Worm (Caenorhabditis elegans) whole organism, L4 larva: ENCODE results near the gene lact-7.

ENCODE experiments used
- D1046.2 ChIP-seq: fragments of 200-800 bp; sonication (Bioruptor generic); IDR thresholded peaks from 2 replicates; pipeline ENCODE4 v1.3.6; 2022; ENCODE audit warnings: missing genetic modification characterization, missing compliant biosample characterization
- F26F4.8 ChIP-seq: fragments of 200-800 bp; sonication (Bioruptor generic); conservative IDR thresholded peaks from 2 replicates; pipeline ENCODE4 v1.3.6; 2022; ENCODE audit warnings: missing genetic modification characterization, missing compliant biosample characterization
- R02D3.7 ChIP-seq: fragments of 150-350 bp; sonication (generic microtip); optimal IDR thresholded peaks from 3 replicates; lab custom pipeline; 2014; ENCODE audit warnings: missing biosample characterization, missing genetic modification characterization
- T20F7.1 ChIP-seq: fragments of 200-800 bp; sonication (Bioruptor generic); optimal IDR thresholded peaks from 2 replicates; lab custom pipeline; 2018; ENCODE audit warnings: mild to moderate bottlenecking, missing genetic modification characterization, missing compliant biosample characterization
- T26A8.4 ChIP-seq: fragments of 200-800 bp; sonication (Bioruptor generic); IDR thresholded peaks from 2 replicates; pipeline ENCODE4 v1.3.6; 2022; ENCODE audit warnings: missing genetic modification characterization, missing compliant biosample characterization
- Y75B8A.6 ChIP-seq: fragments of 200-800 bp; sonication (Bioruptor generic); IDR thresholded peaks from 2 replicates; pipeline ENCODE4 v1.3.6; 2022; ENCODE audit warnings: missing genetic modification reagents, missing genetic modification characterization, missing compliant biosample characterization
- ZK546.5 ChIP-seq, 2 experiments: sonication (generic microtip); optimal IDR thresholded peaks; 2 replicates each; lab custom pipeline; 2017; ENCODE audit warnings: missing biosample characterization in 2 of 2, missing genetic modification characterization in 2 of 2
- aly-2 ChIP-seq: sonication (generic microtip); optimal IDR thresholded peaks from 2 replicates; lab custom pipeline; 2018; ENCODE audit warnings: missing biosample characterization, missing genetic modification characterization
- ceh-82 ChIP-seq: sonication (generic microtip); optimal IDR thresholded peaks from 2 replicates; lab custom pipeline; 2017; ENCODE audit warnings: missing biosample characterization, missing genetic modification characterization
- cey-2 ChIP-seq: sonication (generic microtip); optimal IDR thresholded peaks from 3 replicates; lab custom pipeline; 2017; ENCODE audit warnings: missing genetic modification characterization, mild to moderate bottlenecking, missing compliant biosample characterization, antibody characterized with exemption, borderline replicate concordance; ENCODE audit not compliant: insufficient read depth
- daf-12 ChIP-seq: fragments of 150-350 bp; optimal IDR thresholded peaks from 2 replicates; lab custom pipeline; 2014; ENCODE audit warnings: missing biosample characterization, missing genetic modification reagents, missing genetic modification characterization
- daf-16 ChIP-seq, 3 experiments: sonication (generic microtip); optimal IDR thresholded peaks; 2 replicates each; lab custom pipeline; 2016 to 2017; ENCODE audit warnings: missing genetic modification characterization in 3 of 3, missing genetic modification reagents in 3 of 3, mild to moderate bottlenecking in 2 of 3, missing compliant biosample characterization in 2 of 3, missing biosample characterization in 1 of 3, moderate library complexity in 1 of 3
- daf-19 ChIP-seq: fragments of 200-800 bp; sonication (Bioruptor generic); conservative IDR thresholded peaks from 2 replicates; pipeline ENCODE4 v1.3.6; 2022; ENCODE audit warnings: missing genetic modification characterization, missing compliant biosample characterization
- dmd-6 ChIP-seq: fragments of 200-800 bp; sonication (Bioruptor generic); IDR thresholded peaks from 2 replicates; pipeline ENCODE4 v1.3.6; 2022; ENCODE audit warnings: missing genetic modification reagents, missing genetic modification characterization, missing compliant biosample characterization
- dmd-9 ChIP-seq: fragments of 200-800 bp; sonication (Bioruptor generic); IDR thresholded peaks from 2 replicates; pipeline ENCODE4 v1.3.6; 2022; ENCODE audit warnings: missing genetic modification reagents, missing genetic modification characterization, missing compliant biosample characterization
- dpl-1 ChIP-seq: fragments of 150-350 bp; optimal IDR thresholded peaks from 2 replicates; lab custom pipeline; 2014; ENCODE audit warnings: missing biosample characterization, missing genetic modification reagents, missing genetic modification characterization
- duxl-1 ChIP-seq: sonication (generic microtip); optimal IDR thresholded peaks from 2 replicates; lab custom pipeline; 2016; ENCODE audit warnings: mild to moderate bottlenecking, missing genetic modification characterization, moderate library complexity, missing compliant biosample characterization; ENCODE audit not compliant: poor library complexity
- dve-1 ChIP-seq: sonication (generic microtip); optimal IDR thresholded peaks from 2 replicates; lab custom pipeline; 2017; ENCODE audit warnings: antibody characterized with exemption, mild to moderate bottlenecking, missing genetic modification characterization, missing compliant biosample characterization; ENCODE audit not compliant: insufficient read depth
- egl-27 ChIP-seq: sonication (generic microtip); optimal IDR thresholded peaks from 3 replicates; lab custom pipeline; 2017; ENCODE audit warnings: missing biosample characterization, missing genetic modification reagents, missing genetic modification characterization
- hif-1 ChIP-seq, 2 experiments: sonication (generic microtip); optimal IDR thresholded peaks; 2 replicates each; lab custom pipeline; 2016 to 2017; ENCODE audit warnings: missing compliant biosample characterization in 2 of 2, missing genetic modification characterization in 2 of 2, missing genetic modification reagents in 2 of 2, missing genotype in 2 of 2, mild to moderate bottlenecking in 1 of 2
- hlh-11 ChIP-seq: fragments of 200-800 bp; sonication (Bioruptor generic); optimal IDR thresholded peaks from 2 replicates; lab custom pipeline; 2018; ENCODE audit warnings: mild to moderate bottlenecking, missing genetic modification characterization, missing compliant biosample characterization
- hlh-30 ChIP-seq: sonication (generic microtip); optimal IDR thresholded peaks from 2 replicates; lab custom pipeline; 2017; ENCODE audit warnings: antibody characterized with exemption, mild to moderate bottlenecking, missing genetic modification characterization, missing compliant biosample characterization; ENCODE audit not compliant: insufficient read depth
- hmg-1.1 ChIP-seq: fragments of 200-800 bp; sonication (Bioruptor generic); IDR thresholded peaks from 2 replicates; pipeline ENCODE4 v1.3.6; 2022; ENCODE audit warnings: missing genetic modification reagents, missing genetic modification characterization, missing compliant biosample characterization
- lim-7 ChIP-seq: fragments of 200-800 bp; sonication (Bioruptor generic); IDR thresholded peaks from 2 replicates; pipeline ENCODE4 v1.3.6; 2022; ENCODE audit warnings: missing genetic modification characterization, missing compliant biosample characterization
- lin-13 ChIP-seq: fragments of 150-350 bp; optimal IDR thresholded peaks from 2 replicates; lab custom pipeline; 2014; ENCODE audit warnings: missing biosample characterization, missing genetic modification reagents, missing genetic modification characterization
- lin-15B ChIP-seq: fragments of 150-350 bp; sonication (generic microtip); optimal IDR thresholded peaks from 3 replicates; lab custom pipeline; 2014; ENCODE audit warnings: missing biosample characterization, missing genetic modification characterization
- lsy-2 ChIP-seq, 2 experiments: fragments of 150-350 bp in 1 of 2; sonication (generic microtip) in 1 of 2; optimal IDR thresholded peaks; 2 replicates each; lab custom pipeline; 2014 to 2017; ENCODE audit warnings: missing biosample characterization in 2 of 2, missing genetic modification characterization in 2 of 2
- madf-9 ChIP-seq: fragments of 200-800 bp; sonication (Bioruptor generic); conservative IDR thresholded peaks from 2 replicates; pipeline ENCODE4 v1.3.6; 2022; ENCODE audit warnings: missing genetic modification reagents, missing genetic modification characterization, missing compliant biosample characterization
- mdl-1 ChIP-seq, 2 experiments: fragments of 150-350 bp in 1 of 2; sonication (generic microtip) in 1 of 2; optimal IDR thresholded peaks; 2 replicates each; lab custom pipeline; 2014 to 2017; ENCODE audit warnings: missing biosample characterization in 2 of 2, missing genetic modification characterization in 2 of 2
- mdt-29 ChIP-seq: fragments of 200-800 bp; sonication (Bioruptor generic); IDR thresholded peaks from 2 replicates; pipeline ENCODE4 v1.3.6; 2022; ENCODE audit warnings: missing genetic modification reagents, missing genetic modification characterization, missing compliant biosample characterization
- mep-1 ChIP-seq: fragments of 150-350 bp; sonication (generic microtip); optimal IDR thresholded peaks from 3 replicates; lab custom pipeline; 2014; ENCODE audit warnings: missing biosample characterization, missing genetic modification characterization
- mes-2 ChIP-seq: sonication (generic microtip); optimal IDR thresholded peaks from 2 replicates; lab custom pipeline; 2016; ENCODE audit warnings: missing genotype, mild to moderate bottlenecking, missing genetic modification characterization, missing compliant biosample characterization; ENCODE audit not compliant: poor library complexity, severe bottlenecking
- mxl-3 ChIP-seq: fragments of 200-800 bp; sonication (Bioruptor generic); optimal IDR thresholded peaks from 2 replicates; lab custom pipeline; 2018; ENCODE audit warnings: mild to moderate bottlenecking, missing genetic modification characterization, missing compliant biosample characterization
- nhr-102 ChIP-seq: sonication (generic microtip); optimal IDR thresholded peaks from 2 replicates; lab custom pipeline; 2016; ENCODE audit warnings: mild to moderate bottlenecking, missing genetic modification characterization, moderate library complexity, missing compliant biosample characterization
- nhr-11 ChIP-seq: fragments of 150-350 bp; optimal IDR thresholded peaks from 2 replicates; lab custom pipeline; 2014; ENCODE audit warnings: missing biosample characterization, missing genetic modification characterization
- nhr-111 ChIP-seq: fragments of 200-800 bp; sonication (Bioruptor generic); optimal IDR thresholded peaks from 2 replicates; lab custom pipeline; 2018; ENCODE audit warnings: mild to moderate bottlenecking, missing genetic modification characterization, missing compliant biosample characterization
- nhr-28 ChIP-seq: fragments of 150-350 bp; optimal IDR thresholded peaks from 2 replicates; lab custom pipeline; 2014; ENCODE audit warnings: missing biosample characterization, missing genetic modification characterization
- nhr-48 ChIP-seq: sonication (generic microtip); optimal IDR thresholded peaks from 2 replicates; lab custom pipeline; 2016; ENCODE audit warnings: mild to moderate bottlenecking, missing genetic modification characterization, missing compliant biosample characterization
- pha-4 ChIP-seq, 2 experiments: fragments of 150-350 bp in 1 of 2; fragments of 200-800 bp in 1 of 2; sonication (Bioruptor generic) in 1 of 2; IDR thresholded peaks in 1 of 2; optimal IDR thresholded peaks in 1 of 2; 2 replicates each; pipeline versions ENCODE4 v1.3.6 to Lab custom; 2014 to 2022; ENCODE audit warnings: missing genetic modification characterization in 2 of 2, missing genetic modification reagents in 2 of 2, missing biosample characterization in 1 of 2, missing compliant biosample characterization in 1 of 2
- pqm-1 ChIP-seq: sonication (generic microtip); optimal IDR thresholded peaks from 2 replicates; lab custom pipeline; 2017; ENCODE audit warnings: missing biosample characterization, missing genetic modification characterization
- saeg-2 ChIP-seq: fragments of 200-800 bp; sonication (Bioruptor generic); IDR thresholded peaks from 2 replicates; pipeline ENCODE4 v1.3.6; 2022; ENCODE audit warnings: missing genetic modification reagents, missing genetic modification characterization, missing compliant biosample characterization
- snpc-1.2 ChIP-seq: fragments of 200-800 bp; sonication (Bioruptor generic); IDR thresholded peaks from 2 replicates; pipeline ENCODE4 v1.3.6; 2022; ENCODE audit warnings: missing genetic modification reagents, missing genetic modification characterization, missing compliant biosample characterization
- snpc-4 ChIP-seq: fragments of 150-350 bp; optimal IDR thresholded peaks from 2 replicates; lab custom pipeline; 2014; ENCODE audit warnings: missing biosample characterization, missing genetic modification characterization
- spr-3 ChIP-seq: fragments of 200-800 bp; sonication (Bioruptor generic); optimal IDR thresholded peaks from 2 replicates; lab custom pipeline; 2018; ENCODE audit warnings: mild to moderate bottlenecking, missing genetic modification characterization, missing compliant biosample characterization
- tra-1 ChIP-seq: fragments of 200-800 bp; sonication (Bioruptor generic); IDR thresholded peaks from 2 replicates; pipeline ENCODE4 v1.3.6; 2022; ENCODE audit warnings: missing genetic modification reagents, missing genetic modification characterization, missing compliant biosample characterization
- unc-130 ChIP-seq: sonication (generic microtip); optimal IDR thresholded peaks from 2 replicates; lab custom pipeline; 2016; ENCODE audit warnings: missing genetic modification reagents, missing genetic modification characterization, missing compliant biosample characterization
- zag-1 ChIP-seq: fragments of 150-350 bp; optimal IDR thresholded peaks from 2 replicates; lab custom pipeline; 2014; ENCODE audit warnings: missing biosample characterization, missing genetic modification characterization

The lact-7 gene

ce11 chrX:11792730-11793129 lies 33.8 kb downstream of the lact-7 start:
- TF ChIP-seq mdt-29 (GFP tag; lab: Robert Waterston, UW) (peak; percentile 87), dve-1 (peak; percentile 85), mdl-1 (tag; optimal IDR thresholded peaks at IDR 0.05; lab: Kevin White, UChicago) (no peak), mep-1 (tag; lab: Kevin White, UChicago) (peak; percentile 4), ZK546.5 (tag; optimal IDR thresholded peaks at IDR 0.05; lab: Kevin White, UChicago) (no peak), dpl-1 (GFP tag; lab: Kevin White, UChicago) (no peak), hif-1 (tag; optimal IDR thresholded peaks at IDR 0.05; lab: Kevin White, UChicago) (peak in 1 of 2 experiments; percentile 33), mxl-3 (GFP tag; lab: Kevin White, UChicago) (no peak), T26A8.4 (0 out of 2 replicates have a peak, but pooled peaks have one; percentile 29), madf-9 (no peak), mes-2 (tag; lab: Kevin White, UChicago) (peak; percentile 27), hlh-30 (tag; lab: Kevin White, UChicago) (peak; percentile 79), nhr-28 (tag; lab: Kevin White, UChicago) (peak; percentile 80), hlh-11 (tag; lab: Kevin White, UChicago) (peak; percentile 86), lsy-2 (tag; optimal IDR thresholded peaks at IDR 0.05; lab: Kevin White, UChicago) (peak in 1 of 2 experiments; percentile 31), lin-15B (tag; lab: Kevin White, UChicago) (peak; percentile 9), cey-2 (no peak), nhr-102 (peak; percentile 69), F26F4.8 (GFP tag; lab: Robert Waterston, UW) (no peak), pqm-1 (no peak), nhr-48 (tag; lab: Kevin White, UChicago) (peak; percentile 76), daf-16 (GFP tag; optimal IDR thresholded peaks at IDR 0.05; lab: Kevin White, UChicago) (peak in 1 of 2 experiments; percentile 30), daf-16 (tag; optimal IDR thresholded peaks at IDR 0.05; lab: Kevin White, UChicago) (peak; percentile 91), Y75B8A.6 (GFP tag; lab: Robert Waterston, UW) (no peak), dmd-6 (GFP tag; lab: Robert Waterston, UW) (peak; percentile 65)
- TF ChIP-seq, all 104 proteins: peak for 15

DNA sequence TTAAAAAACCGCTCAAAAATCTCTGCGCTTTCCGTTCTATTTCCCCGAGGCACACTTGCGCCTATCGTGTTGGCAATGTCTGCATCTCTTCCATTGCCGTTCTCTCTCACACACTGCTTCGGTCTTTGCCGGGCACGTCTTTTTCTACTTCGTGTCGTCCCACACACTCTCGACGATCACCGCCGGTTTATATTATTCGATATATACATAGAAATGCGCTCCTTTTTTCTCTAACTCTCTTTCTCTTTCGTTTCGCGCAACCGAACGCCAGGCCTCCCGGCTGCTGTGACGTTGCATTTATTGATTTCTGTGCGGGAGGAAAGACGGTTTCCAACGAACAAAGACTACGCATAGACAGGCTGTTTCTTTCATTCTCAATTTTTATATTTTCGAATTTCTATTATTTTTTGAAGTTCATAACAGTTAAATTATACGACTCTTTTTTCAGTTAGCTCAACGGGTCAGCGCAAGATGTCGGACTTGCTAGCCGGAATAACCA lies 39.2 kb downstream of the lact-7 start, which contains the start of gene rsd-3:
TSS of gene rsd-3 (plus strand) at position 449 of the 499 bp plus-strand sequence.
- TF ChIP-seq snpc-1.2 (GFP tag; lab: Robert Waterston, UW) (no peak), pha-4 (GFP tag; IDR thresholded peaks at IDR 0.05; lab: Robert Waterston, UW) (peak; percentile 38; the same call in 1 of the 2 replicates), pha-4 (tag; optimal IDR thresholded peaks at IDR 0.05; lab: Kevin White, UChicago) (peak; percentile 70), ceh-82 (tag; lab: Kevin White, UChicago) (no peak), zag-1 (tag; lab: Kevin White, UChicago) (no peak), aly-2 (tag; lab: Kevin White, UChicago) (no peak), lin-13 (GFP tag; lab: Kevin White, UChicago) (no peak), hmg-1.1 (GFP tag; lab: Robert Waterston, UW) (peak; percentile 67), spr-3 (GFP tag; lab: Kevin White, UChicago) (no peak), daf-12 (tag; lab: Kevin White, UChicago) (no peak), nhr-48 (tag; lab: Kevin White, UChicago) (peak; percentile 27), nhr-111 (GFP tag; lab: Kevin White, UChicago) (no peak), madf-9 (no peak), duxl-1 (tag; lab: Kevin White, UChicago) (peak; percentile 30), T20F7.1 (no peak), T26A8.4 (0 out of 2 replicates have a peak, but pooled peaks have one; percentile 23), ZK546.5 (tag; optimal IDR thresholded peaks at IDR 0.05; lab: Kevin White, UChicago) (no peak), nhr-11 (tag; lab: Kevin White, UChicago) (no peak), R02D3.7 (tag; lab: Kevin White, UChicago) (no peak), D1046.2 (no peak), daf-19 (GFP tag; lab: Robert Waterston, UW) (no peak), egl-27 (tag; lab: Kevin White, UChicago) (no peak), dmd-6 (GFP tag; lab: Robert Waterston, UW) (peak; percentile 50), lim-7 (GFP tag; lab: Robert Waterston, UW) (no peak), tra-1 (GFP tag; lab: Robert Waterston, UW) (no peak), daf-16 (GFP tag; optimal IDR thresholded peaks at IDR 0.05; lab: Kevin White, UChicago) (no peak), daf-16 (tag; optimal IDR thresholded peaks at IDR 0.05; lab: Kevin White, UChicago) (peak; percentile 45), dmd-9 (GFP tag; lab: Robert Waterston, UW) (no peak), unc-130 (GFP tag; lab: Kevin White, UChicago) (no peak), snpc-4 (tag; lab: Kevin White, UChicago) (no peak), saeg-2 (GFP tag; lab: Robert Waterston, UW) (no peak)
